Fruit fly (Drosophila melanogaster) whole organism, embryonic: ENCODE measurements around the gene Desi.

Experiments used
- Atf6 ChIP-seq: fragments of 200-800 bp; sonication (Bioruptor generic); IDR thresholded peaks from 2 replicates; pipeline ENCODE4 v1.3.6; 2022; ENCODE audit warnings: missing biosample characterization, missing genetic modification characterization
- BEAF-32 ChIP-seq: fragments of 200-800 bp; sonication (Bioruptor generic); optimal IDR thresholded peaks from 3 replicates; lab custom pipeline; 2017; ENCODE audit warnings: missing biosample characterization, missing genetic modification characterization, mild to moderate bottlenecking, moderate library complexity, missing genetic modification reagents
- C15 ChIP-seq: fragments of 200-800 bp; sonication (Bioruptor generic); IDR thresholded peaks from 3 replicates; pipeline ENCODE4 v1.3.6; 2022; ENCODE audit warnings: missing biosample characterization, missing genetic modification characterization
- CG10267 ChIP-seq: fragments of 200-800 bp; sonication (Bioruptor generic); optimal IDR thresholded peaks from 2 replicates; lab custom pipeline; 2018; ENCODE audit warnings: missing biosample characterization, mild to moderate bottlenecking, missing genetic modification characterization, moderate library complexity
- CG11093 ChIP-seq: fragments of 200-800 bp; sonication (Bioruptor generic); IDR thresholded peaks from 3 replicates; pipeline ENCODE4 v1.3.6; 2022; ENCODE audit warnings: missing biosample characterization, missing genetic modification characterization
- CG11504 ChIP-seq: fragments of 200-800 bp; sonication (Bioruptor generic); optimal IDR thresholded peaks from 3 replicates; lab custom pipeline; 2019; ENCODE audit warnings: missing biosample characterization, mild to moderate bottlenecking, missing genetic modification characterization, moderate library complexity
- CG13894 ChIP-seq: fragments of 200-800 bp; sonication (Bioruptor generic); optimal IDR thresholded peaks from 3 replicates; lab custom pipeline; 2018; ENCODE audit warnings: missing biosample characterization, mild to moderate bottlenecking, missing genetic modification characterization, moderate library complexity
- CG14667 ChIP-seq: fragments of 200-800 bp; sonication (Bioruptor generic); IDR thresholded peaks from 2 replicates; pipeline ENCODE4 v1.3.6; 2022; ENCODE audit warnings: missing biosample characterization, missing genetic modification characterization
- CG15601 ChIP-seq: fragments of 200-800 bp; sonication (Bioruptor generic); optimal IDR thresholded peaks from 3 replicates; lab custom pipeline; 2019; ENCODE audit warnings: missing biosample characterization, mild to moderate bottlenecking, missing genetic modification characterization, moderate library complexity
- CG16863 ChIP-seq: fragments of 200-800 bp; sonication (Bioruptor generic); optimal IDR thresholded peaks from 3 replicates; lab custom pipeline; 2016; ENCODE audit warnings: missing biosample characterization, missing genetic modification characterization
- CG17385 ChIP-seq: fragments of 200-800 bp; sonication (Bioruptor generic); optimal IDR thresholded peaks from 3 replicates; lab custom pipeline; 2018; ENCODE audit warnings: missing biosample characterization, mild to moderate bottlenecking, missing genetic modification characterization
- CG1792 ChIP-seq: fragments of 200-800 bp; sonication (Bioruptor generic); optimal IDR thresholded peaks from 2 replicates; lab custom pipeline; 2016; ENCODE audit warnings: missing biosample characterization, missing genetic modification characterization
- CG18262 ChIP-seq: fragments of 200-800 bp; optimal IDR thresholded peaks from 3 replicates; lab custom pipeline; 2019; ENCODE audit warnings: missing biosample characterization, mild to moderate bottlenecking, missing genetic modification characterization, moderate library complexity
- CG31441 ChIP-seq: fragments of 200-800 bp; sonication (Bioruptor generic); IDR thresholded peaks from 2 replicates; pipeline ENCODE4 v1.3.6; 2022; ENCODE audit warnings: missing biosample characterization, missing genetic modification characterization
- CG7786 ChIP-seq: fragments of 200-800 bp; sonication (Bioruptor generic); optimal IDR thresholded peaks from 2 replicates; lab custom pipeline; 2016; ENCODE audit warnings: missing biosample characterization, missing genetic modification characterization
- CG7928 ChIP-seq: fragments of 200-800 bp; sonication (Bioruptor generic); optimal IDR thresholded peaks from 2 replicates; lab custom pipeline; 2017; ENCODE audit warnings: missing biosample characterization, mild to moderate bottlenecking, missing genetic modification characterization
- CG8089 ChIP-seq: fragments of 200-800 bp; sonication (Bioruptor generic); optimal IDR thresholded peaks from 3 replicates; lab custom pipeline; 2016; ENCODE audit warnings: missing biosample characterization, missing genetic modification characterization
- CG8290 ChIP-seq, 3 experiments: fragments of 200-800 bp; sonication (Bioruptor generic); optimal IDR thresholded peaks; 2 replicates each; lab custom pipeline; 2016 to 2019; ENCODE audit warnings: missing biosample characterization in 3 of 3, missing genetic modification characterization in 3 of 3, mild to moderate bottlenecking in 2 of 3, moderate library complexity in 1 of 3
- CG9609 ChIP-seq: fragments of 200-800 bp; sonication (Bioruptor generic); optimal IDR thresholded peaks from 3 replicates; lab custom pipeline; 2016; ENCODE audit warnings: missing biosample characterization, missing genetic modification characterization
- Chrac-16 ChIP-seq: fragments of 200-800 bp; sonication (Bioruptor generic); optimal IDR thresholded peaks from 3 replicates; lab custom pipeline; 2016; ENCODE audit warnings: missing biosample characterization, missing genetic modification characterization
- CoRest ChIP-seq: fragments of 200-800 bp; sonication (Bioruptor generic); optimal IDR thresholded peaks from 3 replicates; lab custom pipeline; 2018; ENCODE audit warnings: missing biosample characterization, mild to moderate bottlenecking, missing genetic modification characterization, moderate library complexity
- Dll ChIP-seq: fragments of 200-800 bp; sonication (Bioruptor generic); IDR thresholded peaks from 4 replicates; pipeline ENCODE4 v1.3.6; 2022; ENCODE audit warnings: missing biosample characterization, missing genetic modification characterization; ENCODE audit not compliant: partially characterized antibody
- NC2α ChIP-seq: fragments of 200-800 bp; sonication (Bioruptor generic); optimal IDR thresholded peaks from 2 replicates; lab custom pipeline; 2016; ENCODE audit warnings: missing biosample characterization, missing genetic modification characterization
- Oli ChIP-seq: fragments of 200-800 bp; sonication (Bioruptor generic); optimal IDR thresholded peaks from 2 replicates; lab custom pipeline; 2018; ENCODE audit warnings: missing biosample characterization, mild to moderate bottlenecking, missing genetic modification characterization, moderate library complexity
- PHDP ChIP-seq: fragments of 200-800 bp; sonication (Bioruptor generic); optimal IDR thresholded peaks from 3 replicates; lab custom pipeline; 2018; ENCODE audit warnings: missing biosample characterization, mild to moderate bottlenecking, missing genetic modification characterization, moderate library complexity
- Pdp1 ChIP-seq, 2 experiments: fragments of 200-800 bp; sonication (Bioruptor generic); optimal IDR thresholded peaks; 3 replicates each; lab custom pipeline; 2016; ENCODE audit warnings: missing biosample characterization in 2 of 2, missing genetic modification characterization in 2 of 2, mild to moderate bottlenecking in 1 of 2, moderate library complexity in 1 of 2
- Ravus ChIP-seq: fragments of 200-800 bp; sonication (Bioruptor generic); IDR thresholded peaks from 2 replicates; pipeline ENCODE4 v1.3.6; 2022; ENCODE audit warnings: missing biosample characterization, missing genetic modification characterization
- Sin3A ChIP-seq: fragments of >200 bp; optimal IDR thresholded peaks from 2 replicates; lab custom pipeline; 2018
- Stat92E ChIP-seq, 3 experiments: fragments of >200 bp in 2 of 3; fragments of 200-800 bp in 1 of 3; sonication (Bioruptor generic) in 1 of 3; optimal IDR thresholded peaks; 2 replicates each; lab custom pipeline; 2017 to 2019; ENCODE audit warnings: missing biosample characterization in 3 of 3, missing genetic modification characterization in 3 of 3, mild to moderate bottlenecking in 1 of 3, moderate library complexity in 1 of 3
- amos ChIP-seq: fragments of 200-800 bp; sonication (Bioruptor generic); IDR thresholded peaks from 2 replicates; pipeline ENCODE4 v1.3.6; 2022; ENCODE audit warnings: missing biosample characterization, missing genetic modification characterization; ENCODE audit not compliant: partially characterized antibody
- ash1 ChIP-seq: fragments of 200-800 bp; sonication (Bioruptor generic); optimal IDR thresholded peaks from 2 replicates; lab custom pipeline; 2018; ENCODE audit warnings: missing biosample characterization, mild to moderate bottlenecking, missing genetic modification characterization
- crol ChIP-seq: fragments of 200-800 bp; sonication (Bioruptor generic); IDR thresholded peaks from 2 replicates; pipeline ENCODE4 v1.3.6; 2022; ENCODE audit warnings: missing biosample characterization, missing genetic modification characterization
- gce ChIP-seq: fragments of 200-800 bp; sonication (Bioruptor generic); IDR thresholded peaks from 3 replicates; pipeline ENCODE4 v1.3.6; 2022; ENCODE audit warnings: missing biosample characterization, missing genetic modification characterization
- gt ChIP-seq: fragments of 200-800 bp; sonication (Bioruptor generic); IDR thresholded peaks from 2 replicates; pipeline ENCODE4 v1.3.6; 2022; ENCODE audit warnings: missing biosample characterization, missing genetic modification characterization
- h ChIP-seq: fragments of >200 bp; optimal IDR thresholded peaks from 2 replicates; lab custom pipeline; 2017
- ind ChIP-seq: fragments of 200-800 bp; sonication (Bioruptor generic); optimal IDR thresholded peaks from 3 replicates; lab custom pipeline; 2016; ENCODE audit warnings: missing biosample characterization, missing genetic modification characterization
- insv ChIP-seq, 2 experiments: fragments of 200-800 bp; sonication (Bioruptor generic); optimal IDR thresholded peaks; 3 replicates each; lab custom pipeline; 2016 to 2018; ENCODE audit warnings: missing biosample characterization in 2 of 2, missing genetic modification characterization in 2 of 2
- klu ChIP-seq: fragments of 200-800 bp; sonication (Bioruptor generic); IDR thresholded peaks from 2 replicates; pipeline ENCODE4 v1.3.6; 2022; ENCODE audit warnings: missing biosample characterization, missing genetic modification characterization
- knrl ChIP-seq: fragments of 200-800 bp; sonication (Bioruptor generic); IDR thresholded peaks from 3 replicates; pipeline ENCODE4 v1.3.6; 2022; ENCODE audit warnings: missing biosample characterization, missing genetic modification characterization; ENCODE audit not compliant: partially characterized antibody
- onecut ChIP-seq: fragments of 200-800 bp; sonication (Bioruptor generic); IDR thresholded peaks from 2 replicates; pipeline ENCODE4 v1.3.6; 2022; ENCODE audit warnings: missing biosample characterization, missing genetic modification characterization
- peb ChIP-seq: fragments of 200-800 bp; sonication (Bioruptor generic); IDR thresholded peaks from 2 replicates; pipeline ENCODE4 v1.3.6; 2022; ENCODE audit warnings: missing biosample characterization, missing genetic modification characterization
- pnt ChIP-seq: fragments of 200-800 bp; sonication (Bioruptor generic); optimal IDR thresholded peaks from 3 replicates; lab custom pipeline; 2016; ENCODE audit warnings: missing biosample characterization, missing genetic modification characterization
- row ChIP-seq: fragments of 200-800 bp; sonication (Bioruptor generic); IDR thresholded peaks from 3 replicates; pipeline ENCODE4 v1.3.6; 2022; ENCODE audit warnings: missing biosample characterization, missing genetic modification characterization
- sc ChIP-seq, 3 experiments: fragments of >200 bp in 2 of 3; fragments of 200-800 bp in 1 of 3; sonication (Bioruptor generic) in 1 of 3; optimal IDR thresholded peaks; 2 replicates in 2 of 3; 3 replicates in 1 of 3; lab custom pipeline; 2017; ENCODE audit warnings: mild to moderate bottlenecking in 1 of 3, missing biosample characterization in 1 of 3, missing genetic modification characterization in 1 of 3, missing genetic modification reagents in 1 of 3
- sd ChIP-seq: fragments of 200-800 bp; sonication (Bioruptor generic); optimal IDR thresholded peaks from 3 replicates; lab custom pipeline; 2018; ENCODE audit warnings: missing biosample characterization, mild to moderate bottlenecking, missing genetic modification characterization, moderate library complexity
- slp2 ChIP-seq: fragments of 200-800 bp; sonication (Bioruptor generic); optimal IDR thresholded peaks from 2 replicates; lab custom pipeline; 2016; ENCODE audit warnings: missing biosample characterization, missing genetic modification characterization
- tna ChIP-seq: fragments of 200-800 bp; sonication (Bioruptor generic); IDR thresholded peaks from 2 replicates; pipeline ENCODE4 v1.3.6; 2022; ENCODE audit warnings: missing biosample characterization, missing genetic modification characterization; ENCODE audit not compliant: partially characterized antibody
- tup ChIP-seq: fragments of 200-800 bp; sonication (Bioruptor generic); optimal IDR thresholded peaks from 2 replicates; lab custom pipeline; 2016; ENCODE audit warnings: missing biosample characterization, mild to moderate bottlenecking, missing genetic modification characterization, moderate library complexity
- z ChIP-seq: fragments of 200-800 bp; sonication (Bioruptor generic); IDR thresholded peaks from 3 replicates; pipeline ENCODE4 v1.3.6; 2022; ENCODE audit warnings: missing biosample characterization, missing genetic modification characterization

Gene Desi

dm6 chr3R:10784058-10784499 lies 4.7 kb downstream of the Desi start, which contains the start of the genes mRpL37 and Rbp1 (continued):
- TF ChIP-seq CG18262 (tag; lab: Kevin White, UChicago), result peak; percentile 81
- peak; percentile 21 for TF ChIP-seq CG7928 (GFP tag; lab: Kevin White, UChicago)
- TF ChIP-seq CG17385 (GFP tag; lab: Kevin White, UChicago), result peak; percentile 66
- peak; percentile 31; the same call in 1 of the 2 replicates for TF ChIP-seq tna (GFP tag; lab: Robert Waterston, UW)
- peak; percentile 71 for TF ChIP-seq CG8290 (GFP tag; optimal IDR thresholded peaks at IDR 0.05; lab: Kevin White, UChicago)
- no peak for TF ChIP-seq CG8290 (tag; optimal IDR thresholded peaks at IDR 0.05; lab: Kevin White, UChicago)
- TF ChIP-seq CG31441 (GFP tag; lab: Robert Waterston, UW), result peak; percentile 96
- TF ChIP-seq ash1 (GFP tag; lab: Kevin White, UChicago), result no peak
- peak; percentile 59; the same call in 1 of the 2 replicates for TF ChIP-seq onecut (GFP tag; lab: Robert Waterston, UW)
- TF ChIP-seq knrl (GFP tag; lab: Robert Waterston, UW), result peak; percentile 96
- TF ChIP-seq CG9609 (GFP tag; lab: Kevin White, UChicago), result no peak
- peak in 1 of 3 experiments; percentile 30 for TF ChIP-seq Stat92E (GFP tag; optimal IDR thresholded peaks at IDR 0.05; lab: Kevin White, UChicago)
- TF ChIP-seq sc (optimal IDR thresholded peaks at IDR 0.05; lab: Kevin White, UChicago), result no peak
- peak; percentile 43 for TF ChIP-seq sc (GFP tag; optimal IDR thresholded peaks at IDR 0.05; lab: Kevin White, UChicago)
- peak; percentile 97 for TF ChIP-seq BEAF-32 (GFP tag; lab: Kevin White, UChicago)
- no peak for TF ChIP-seq Atf6 (GFP tag; lab: Robert Waterston, UW)
- TF ChIP-seq Oli (tag; lab: Kevin White, UChicago), result peak; percentile 66
- peak; percentile 48 for TF ChIP-seq CG14667 (GFP tag; lab: Robert Waterston, UW)
- TF ChIP-seq CG13894 (tag; lab: Kevin White, UChicago), result no peak
- peak in 1 of 2 experiments; percentile 42 for TF ChIP-seq insv (GFP tag; optimal IDR thresholded peaks at IDR 0.05; lab: Kevin White, UChicago)
- TF ChIP-seq Dll, result peak; percentile 97
- no peak; the same call in 1 of the 2 replicates for TF ChIP-seq Ravus
- no peak for TF ChIP-seq NC2α (GFP tag; lab: Kevin White, UChicago)
- TF ChIP-seq CG1792 (GFP tag; lab: Kevin White, UChicago), result no peak
- peak; percentile 84 for TF ChIP-seq ind (GFP tag; lab: Kevin White, UChicago)
- TF ChIP-seq CG7786 (GFP tag; lab: Kevin White, UChicago), result peak; percentile 33
- TF ChIP-seq CG11504, result peak; percentile 81
- TF ChIP-seq CG16863 (GFP tag; lab: Kevin White, UChicago), result peak; percentile 23
- no peak for TF ChIP-seq crol (GFP tag; lab: Robert Waterston, UW)
- TF ChIP-seq Pdp1 (GFP tag; optimal IDR thresholded peaks at IDR 0.05; lab: Kevin White, UChicago), result peak; percentile 82 to 89
- peak; percentile 78 for TF ChIP-seq pnt (GFP tag; lab: Kevin White, UChicago)
- peak; percentile 87 for TF ChIP-seq Sin3A (lab: Kevin White, UChicago)
- TF ChIP-seq sd (tag; lab: Kevin White, UChicago), result peak; percentile 85
- TF ChIP-seq amos (GFP tag; lab: Robert Waterston, UW), result peak; percentile 78
- TF ChIP-seq slp2 (GFP tag; lab: Kevin White, UChicago), result peak; percentile 21
- TF ChIP-seq CG10267, result peak; percentile 80
- TF ChIP-seq C15 (GFP tag; lab: Robert Waterston, UW), result 0 out of 3 replicates have a peak, but pooled peaks have one; percentile 48
- peak; percentile 54; the same call in 1 of the 2 replicates for TF ChIP-seq peb (GFP tag; lab: Robert Waterston, UW)
- peak; percentile 83 for TF ChIP-seq Chrac-16 (GFP tag; lab: Kevin White, UChicago)
- peak; percentile 80; the same call in 2 of the 3 replicates for TF ChIP-seq CG11093 (GFP tag; lab: Robert Waterston, UW)
- TF ChIP-seq CoRest (tag; lab: Kevin White, UChicago), result peak; percentile 90
- TF ChIP-seq PHDP (tag; lab: Kevin White, UChicago), result peak; percentile 64
- no peak for TF ChIP-seq h (lab: Kevin White, UChicago)
- TF ChIP-seq CG15601 (tag; lab: Kevin White, UChicago), result peak; percentile 78
- TF ChIP-seq gce, result no peak
- TF ChIP-seq CG8089, result peak; percentile 35
- TF ChIP-seq z (GFP tag; lab: Robert Waterston, UW), result no peak
- TF ChIP-seq gt (GFP tag; lab: Robert Waterston, UW), result peak; percentile 11; the same call in 1 of the 2 replicates
- TF ChIP-seq tup (GFP tag; lab: Kevin White, UChicago), result no peak
- peak; percentile 70 for TF ChIP-seq klu (GFP tag; lab: Robert Waterston, UW)
- TF ChIP-seq row, result peak; percentile 97
